Fruit fly (Drosophila melanogaster): ENCODE data around the gene Spn.

The Spn gene

DNA sequence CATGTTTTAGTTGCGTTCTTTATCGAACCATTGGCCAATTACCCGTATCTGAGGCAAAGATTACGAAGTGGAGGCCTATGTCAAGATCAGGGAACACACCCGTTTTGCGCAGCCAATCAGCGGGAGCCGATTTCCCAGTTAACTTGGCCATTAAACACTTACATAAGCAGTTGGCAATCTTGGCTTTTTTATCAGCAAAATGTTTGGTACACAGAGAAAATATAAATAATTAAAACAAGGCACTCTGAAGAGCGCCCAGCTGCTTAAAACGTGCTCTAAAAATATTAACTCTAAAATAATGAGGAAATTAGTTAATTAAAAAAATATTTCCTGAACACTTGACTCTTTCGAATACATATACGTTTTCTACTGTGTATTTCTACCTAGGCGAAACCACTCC, 52.3 kb downstream of the Spn start (continued):
- TF ChIP-seq kay (GFP tag; optimal IDR thresholded peaks at IDR 0.05) (peak; percentile 6), amos (GFP tag; IDR thresholded peaks at IDR 0.05; ENCODE audit: partially characterized antibody) (no peak), bab2 (GFP tag; optimal IDR thresholded peaks at IDR 0.05) (peak; percentile 47), Atf6 (GFP tag; IDR thresholded peaks at IDR 0.05) (peak; percentile 90), tll (GFP tag; optimal IDR thresholded peaks at IDR 0.05) (no peak), nom (GFP tag; optimal IDR thresholded peaks at IDR 0.05) (no peak), NfI (GFP tag; optimal IDR thresholded peaks at IDR 0.05) (peak; percentile 41), CG18262 (tag; optimal IDR thresholded peaks at IDR 0.05) (peak; percentile 34), HmgZ (tag; optimal IDR thresholded peaks at IDR 0.05) (peak; percentile 50), CG12744 (GFP tag; optimal IDR thresholded peaks at IDR 0.05) (peak; percentile 45), CG13775 (GFP tag; optimal IDR thresholded peaks at IDR 0.05) (peak; percentile 50), CG8290 (GFP tag; optimal IDR thresholded peaks at IDR 0.05) (no peak), CG8290 (tag; optimal IDR thresholded peaks at IDR 0.05) (no peak), CG6813 (GFP tag; optimal IDR thresholded peaks at IDR 0.05) (peak; percentile 30), BtbVII (GFP tag; optimal IDR thresholded peaks at IDR 0.05) (peak; percentile 75), sc (optimal IDR thresholded peaks at IDR 0.05) (no peak), sc (GFP tag; optimal IDR thresholded peaks at IDR 0.05) (no peak), CG5245 (GFP tag; optimal IDR thresholded peaks at IDR 0.05) (peak; percentile 18), CG6272 (GFP tag; IDR thresholded peaks at IDR 0.05) (peak; percentile 52), CG30020 (tag; optimal IDR thresholded peaks at IDR 0.05) (no peak), wdn (GFP tag; IDR thresholded peaks at IDR 0.05) (peak; percentile 74; the same call in 1 of the 2 replicates), CG12071 (GFP tag; optimal IDR thresholded peaks at IDR 0.05) (no peak), esg (GFP tag; conservative IDR thresholded peaks at IDR 0.05) (peak; percentile 64), CG16779 (GFP tag; IDR thresholded peaks at IDR 0.05) (peak; percentile 77), CG6765 (GFP tag; optimal IDR thresholded peaks at IDR 0.05) (peak; percentile 58), CG11456 (GFP tag; IDR thresholded peaks at IDR 0.05) (peak; percentile 87; the same call in 2 of the 3 replicates), CG17802 (tag; optimal IDR thresholded peaks at IDR 0.05) (no peak), CG17612 (GFP tag; IDR thresholded peaks at IDR 0.05) (peak; percentile 26; the same call in 1 of the 2 replicates), CG1233 (GFP tag; optimal IDR thresholded peaks at IDR 0.05) (peak; percentile 42), seq (GFP tag; IDR thresholded peaks at IDR 0.05) (peak; percentile 77), CrebB (tag; optimal IDR thresholded peaks at IDR 0.05) (peak; percentile 9), dan (GFP tag; IDR thresholded peaks at IDR 0.05) (no peak), CG10147 (GFP tag; optimal IDR thresholded peaks at IDR 0.05) (peak; percentile 73), Dfd (GFP tag; optimal IDR thresholded peaks at IDR 0.05) (no peak), BEAF-32 (GFP tag; optimal IDR thresholded peaks at IDR 0.05) (no peak), Dref (GFP tag; IDR thresholded peaks at IDR 0.05) (no peak), ash1 (GFP tag; optimal IDR thresholded peaks at IDR 0.05) (no peak), Sry-β (GFP tag; optimal IDR thresholded peaks at IDR 0.05) (no peak), Hand (GFP tag; optimal IDR thresholded peaks at IDR 0.05) (peak; percentile 51), CG12104 (GFP tag; optimal IDR thresholded peaks at IDR 0.05) (peak; percentile 12), crp (GFP tag; optimal IDR thresholded peaks at IDR 0.05) (no peak), Dip3 (GFP tag; optimal IDR thresholded peaks at IDR 0.05) (peak; percentile 71), Mes4 (GFP tag; optimal IDR thresholded peaks at IDR 0.05) (no peak), Doc3 (GFP tag; IDR thresholded peaks at IDR 0.05; ENCODE audit: partially characterized antibody) (no peak), Deaf1 (tag; optimal IDR thresholded peaks at IDR 0.05) (peak; percentile 43), eve (GFP tag; optimal IDR thresholded peaks at IDR 0.05) (no peak), HHEX (GFP tag; optimal IDR thresholded peaks at IDR 0.05) (peak; percentile 74), Max (GFP tag; optimal IDR thresholded peaks at IDR 0.05) (peak; percentile 12), pan (optimal IDR thresholded peaks at IDR 0.05) (no peak), pan (GFP tag; optimal IDR thresholded peaks at IDR 0.05 in 1 of 2, IDR thresholded peaks at IDR 0.05 in 1 of 2) (peak in 1 of 2 experiments; percentile 71), Nf-YC (tag; optimal IDR thresholded peaks at IDR 0.05) (peak; percentile 87)
